Worm (Caenorhabditis elegans) whole organism, L1 larva: ENCODE measurements around the gene str-185.

Source experiments
- aly-2 ChIP-seq: fragments of 150-350 bp; optimal IDR thresholded peaks from 2 replicates; lab custom pipeline; 2014; ENCODE audit warnings: missing biosample characterization, missing genetic modification characterization
- dsc-1 ChIP-seq: sonication (generic microtip); optimal IDR thresholded peaks from 2 replicates; lab custom pipeline; 2016; ENCODE audit warnings: mild to moderate bottlenecking, missing genetic modification characterization, missing compliant biosample characterization
- efl-1 ChIP-seq, 4 experiments: fragments of 150-350 bp; optimal IDR thresholded peaks in 3 of 4; peaks in 1 of 4; 1 replicate in 1 of 4; 2 replicates in 3 of 4; lab custom pipeline; 2014; ENCODE audit warnings: missing biosample characterization in 2 of 4, missing genetic modification characterization in 2 of 4, missing genetic modification reagents in 2 of 4
- elt-2 ChIP-seq: sonication (generic microtip); optimal IDR thresholded peaks from 2 replicates; lab custom pipeline; 2016; ENCODE audit warnings: missing genetic modification characterization, mild to moderate bottlenecking, inconsistent platforms, missing compliant biosample characterization, missing genetic modification reagents
- irx-1 ChIP-seq: sonication (generic microtip); optimal IDR thresholded peaks from 2 replicates; lab custom pipeline; 2016; ENCODE audit warnings: missing genetic modification characterization, missing compliant biosample characterization
- isw-1 ChIP-seq: fragments of 200-800 bp; sonication (Bioruptor generic); IDR thresholded peaks from 2 replicates; pipeline ENCODE4 v1.3.6; 2022; ENCODE audit warnings: missing genetic modification characterization, missing compliant biosample characterization
- lin-39 ChIP-seq: fragments of 150-350 bp; optimal IDR thresholded peaks from 2 replicates; lab custom pipeline; 2014; ENCODE audit warnings: missing biosample characterization, missing genetic modification reagents, missing genetic modification characterization
- nhr-237 ChIP-seq: fragments of 150-350 bp; optimal IDR thresholded peaks from 2 replicates; lab custom pipeline; 2014; ENCODE audit warnings: missing biosample characterization, missing genetic modification characterization
- sox-4 ChIP-seq: sonication (generic microtip); optimal IDR thresholded peaks from 2 replicates; lab custom pipeline; 2016; ENCODE audit warnings: missing genetic modification characterization, missing compliant biosample characterization
- zag-1 ChIP-seq: fragments of 150-350 bp; optimal IDR thresholded peaks from 2 replicates; lab custom pipeline; 2014; ENCODE audit warnings: missing biosample characterization, missing genetic modification characterization

DNA sequence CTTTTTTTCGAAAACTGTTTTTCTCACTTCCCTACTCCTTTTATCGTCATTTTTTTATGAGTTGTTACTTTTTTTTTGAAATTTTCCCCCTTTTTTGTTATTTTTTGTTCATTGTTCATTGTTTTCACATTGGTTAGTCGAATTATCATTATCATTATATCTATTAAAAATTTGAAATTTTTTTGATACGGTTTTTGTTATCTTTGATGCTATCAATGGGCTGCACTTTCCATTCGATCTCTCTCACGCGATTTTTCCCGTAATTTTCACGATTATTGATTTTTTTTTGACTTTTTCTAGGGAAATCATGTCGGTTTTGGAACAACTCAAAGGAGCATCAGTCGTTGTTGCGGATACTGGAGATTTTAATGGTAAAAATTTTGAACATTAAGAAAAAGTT, 43.5 kb downstream of the str-185 start, which contains the start of gene tald-1:
- TF ChIP-seq elt-2 = peak; percentile 40
- no peak for TF ChIP-seq aly-2 (tag; lab: Kevin White, UChicago)
- TF ChIP-seq sox-4 (tag; lab: Kevin White, UChicago) = no peak
- no peak for TF ChIP-seq efl-1 (optimal IDR thresholded peaks at IDR 0.05; lab: Kevin White, UChicago)
- no peak for TF ChIP-seq efl-1 (GFP tag; optimal IDR thresholded peaks at IDR 0.05 in 1 of 2; lab: Kevin White, UChicago)
- no peak for TF ChIP-seq lin-39 (tag; lab: Kevin White, UChicago)
- no peak for TF ChIP-seq irx-1 (tag; lab: Kevin White, UChicago)
- TF ChIP-seq dsc-1 (tag; lab: Kevin White, UChicago) = no peak
- TF ChIP-seq nhr-237 (tag; lab: Kevin White, UChicago) = no peak
- TF ChIP-seq zag-1 (tag; lab: Kevin White, UChicago) = no peak
- TF ChIP-seq isw-1 (GFP tag; lab: Robert Waterston, UW) = no peak
